Fruit fly (Drosophila melanogaster) whole organism: ENCODE measurements around the gene CG42781.

ENCODE experiments used
- CG8478 ChIP-seq: fragments of >200 bp; optimal IDR thresholded peaks from 2 replicates; lab custom pipeline; 2018; ENCODE audit warnings: inconsistent platforms
- Dll ChIP-seq: fragments of >200 bp; optimal IDR thresholded peaks from 2 replicates; lab custom pipeline; 2017
- pan ChIP-seq: fragments of >200 bp; optimal IDR thresholded peaks from 2 replicates; lab custom pipeline; 2017
- psq ChIP-seq: fragments of >200 bp; optimal IDR thresholded peaks from 2 replicates; lab custom pipeline; 2017

- TF ChIP-seq CG8478 (no peak), Dll (no peak), pan (lab: Kevin White, UChicago) (no peak), psq (lab: Kevin White, UChicago) (no peak)
Observed at dm6 chrX:7382890-7383289, at the start of gene CG42781.
